Fruit fly (Drosophila melanogaster) whole organism, wandering third instar larva: ENCODE data around the gene Hipk.

Experiments used
- Abd-B ChIP-seq: fragments of >200 bp; optimal IDR thresholded peaks from 2 replicates; lab custom pipeline; 2017; ENCODE audit warnings: missing biosample characterization, missing genetic modification characterization
- CG32264 ChIP-seq: fragments of 200-800 bp; sonication (Bioruptor generic); optimal IDR thresholded peaks from 2 replicates; lab custom pipeline; 2016; ENCODE audit warnings: missing biosample characterization, missing genetic modification characterization
- CG9705 ChIP-seq: fragments of 200-800 bp; sonication (Bioruptor generic); optimal IDR thresholded peaks from 2 replicates; lab custom pipeline; 2018; ENCODE audit warnings: missing biosample characterization, mild to moderate bottlenecking, missing genetic modification characterization
- CrebA ChIP-seq: fragments of 200-800 bp; sonication (Bioruptor generic); optimal IDR thresholded peaks from 2 replicates; lab custom pipeline; 2016; ENCODE audit warnings: missing biosample characterization, mild to moderate bottlenecking, missing genetic modification characterization, borderline replicate concordance
- Dfd ChIP-seq: fragments of >200 bp; optimal IDR thresholded peaks from 2 replicates; lab custom pipeline; 2017; ENCODE audit warnings: missing biosample characterization, missing genetic modification characterization
- Dif ChIP-seq: fragments of 200-275, 200-300 bp; sonication (Bioruptor generic); optimal IDR thresholded peaks from 2 replicates; lab custom pipeline; 2018; ENCODE audit warnings: missing biosample characterization, missing genetic modification characterization; ENCODE audit not compliant: partially characterized antibody
- GATAd ChIP-seq: sonication (Bioruptor generic); optimal IDR thresholded peaks from 2 replicates; lab custom pipeline; 2016; ENCODE audit warnings: missing biosample characterization, missing genetic modification characterization
- HLH106 ChIP-seq: fragments of 200-800 bp; optimal IDR thresholded peaks from 3 replicates; lab custom pipeline; 2019; ENCODE audit warnings: missing biosample characterization, mild to moderate bottlenecking, missing genetic modification characterization, moderate library complexity
- Hnf4 ChIP-seq: fragments of 200-800 bp; sonication (Bioruptor generic); optimal IDR thresholded peaks from 2 replicates; lab custom pipeline; 2016; ENCODE audit warnings: missing biosample characterization, mild to moderate bottlenecking, missing genetic modification characterization
- Hr78 ChIP-seq: fragments of >200 bp; optimal IDR thresholded peaks from 2 replicates; lab custom pipeline; 2017; ENCODE audit warnings: missing biosample characterization, missing genetic modification characterization
- Hr83 ChIP-seq: fragments of 200-300 bp; sonication (Bioruptor generic); optimal IDR thresholded peaks from 2 replicates; lab custom pipeline; 2016; ENCODE audit warnings: missing biosample characterization, mild to moderate bottlenecking, missing genetic modification characterization, moderate library complexity; ENCODE audit not compliant: poor library complexity, severe bottlenecking
- Jra ChIP-seq: sonication (Bioruptor generic); optimal IDR thresholded peaks from 2 replicates; lab custom pipeline; 2016; ENCODE audit warnings: missing biosample characterization, missing genetic modification characterization
- Mio ChIP-seq: sonication (Bioruptor generic); optimal IDR thresholded peaks from 2 replicates; lab custom pipeline; 2016; ENCODE audit warnings: missing biosample characterization, missing genetic modification characterization
- Myc ChIP-seq: fragments of >200 bp; optimal IDR thresholded peaks from 2 replicates; lab custom pipeline; 2017
- N ChIP-seq: fragments of >200 bp; optimal IDR thresholded peaks from 2 replicates; lab custom pipeline; 2018; ENCODE audit warnings: missing biosample characterization, missing external identifiers, missing genetic modification characterization
- OdsH ChIP-seq: fragments of 200-800 bp; sonication (Bioruptor generic); optimal IDR thresholded peaks from 2 replicates; lab custom pipeline; 2016; ENCODE audit warnings: missing biosample characterization, mild to moderate bottlenecking, missing genetic modification characterization
- Rel ChIP-seq, 2 experiments: fragments of 200-800 bp; sonication (Bioruptor generic) in 1 of 2; optimal IDR thresholded peaks; 2 replicates in 1 of 2; 3 replicates in 1 of 2; lab custom pipeline; 2016 to 2019; ENCODE audit warnings: mild to moderate bottlenecking in 2 of 2, missing biosample characterization in 2 of 2, missing genetic modification characterization in 2 of 2, moderate library complexity in 1 of 2
- Sp1 ChIP-seq: fragments of 200-800 bp; sonication (Bioruptor generic); optimal IDR thresholded peaks from 3 replicates; lab custom pipeline; 2019; ENCODE audit warnings: missing biosample characterization, mild to moderate bottlenecking, missing genetic modification characterization, moderate library complexity
- Vsx2 ChIP-seq: fragments of 200-300, 225-300 bp; sonication (Bioruptor generic); optimal IDR thresholded peaks from 2 replicates; lab custom pipeline; 2018; ENCODE audit warnings: missing biosample characterization, missing genetic modification characterization; ENCODE audit not compliant: partially characterized antibody
- br ChIP-seq: fragments of 200-800 bp; sonication (Bioruptor generic); optimal IDR thresholded peaks from 2 replicates; lab custom pipeline; 2016; ENCODE audit warnings: missing biosample characterization, missing genetic modification characterization
- brk ChIP-seq: fragments of 200-800 bp; sonication (Bioruptor generic); optimal IDR thresholded peaks from 2 replicates; lab custom pipeline; 2016; ENCODE audit warnings: missing biosample characterization, mild to moderate bottlenecking, missing genetic modification characterization
- dl ChIP-seq, 2 experiments: fragments of 175-275, 200-275 bp in 1 of 2; fragments of 200-275 bp in 1 of 2; sonication (Bioruptor generic); optimal IDR thresholded peaks; lab custom pipeline; 2018; ENCODE audit warnings: mild to moderate bottlenecking in 2 of 2, missing biosample characterization in 2 of 2, missing genetic modification characterization in 2 of 2, moderate library complexity in 2 of 2; ENCODE audit not compliant: partially characterized antibody in 2 of 2, insufficient read depth in 1 of 2
- dmrt93B ChIP-seq: fragments of 200-800 bp; sonication (Bioruptor generic); optimal IDR thresholded peaks from 2 replicates; lab custom pipeline; 2018; ENCODE audit warnings: missing biosample characterization, mild to moderate bottlenecking, missing genetic modification characterization
- dsf ChIP-seq: sonication (Bioruptor generic); optimal IDR thresholded peaks from 2 replicates; lab custom pipeline; 2016; ENCODE audit warnings: missing biosample characterization, missing genetic modification characterization, borderline replicate concordance
- ey ChIP-seq: fragments of 200-800 bp; sonication (Bioruptor generic); optimal IDR thresholded peaks from 2 replicates; lab custom pipeline; 2016; ENCODE audit warnings: missing biosample characterization, missing genetic modification characterization
- foxo ChIP-seq, 2 experiments: fragments of 200-800 bp; sonication (Bioruptor generic); optimal IDR thresholded peaks; 2 replicates in 1 of 2; 3 replicates in 1 of 2; lab custom pipeline; 2016 to 2017; ENCODE audit warnings: missing biosample characterization in 2 of 2, missing genetic modification characterization in 2 of 2
- fru ChIP-seq: fragments of 200-800 bp; sonication (Bioruptor generic); optimal IDR thresholded peaks from 3 replicates; lab custom pipeline; 2016; ENCODE audit warnings: missing biosample characterization, mild to moderate bottlenecking, missing genetic modification characterization
- h ChIP-seq: fragments of 200-800 bp; sonication (Bioruptor generic); optimal IDR thresholded peaks from 3 replicates; lab custom pipeline; 2016; ENCODE audit warnings: missing biosample characterization, mild to moderate bottlenecking, missing genetic modification characterization
- jim ChIP-seq: fragments of 175-275, 200-325 bp; sonication (Bioruptor generic); optimal IDR thresholded peaks from 2 replicates; lab custom pipeline; 2016; ENCODE audit warnings: missing biosample characterization, mild to moderate bottlenecking, missing genetic modification characterization
- lola ChIP-seq: fragments of >200 bp; optimal IDR thresholded peaks from 2 replicates; lab custom pipeline; 2017; ENCODE audit warnings: missing biosample characterization, missing genetic modification characterization
- pan ChIP-seq: fragments of >200 bp; optimal IDR thresholded peaks from 2 replicates; lab custom pipeline; 2017
- psq ChIP-seq: fragments of 200-800 bp; sonication (Bioruptor generic); optimal IDR thresholded peaks from 3 replicates; lab custom pipeline; 2017; ENCODE audit warnings: missing biosample characterization, mild to moderate bottlenecking, missing genetic modification characterization, moderate library complexity
- rgr ChIP-seq: fragments of 200-800 bp; sonication (Bioruptor generic); optimal IDR thresholded peaks from 3 replicates; lab custom pipeline; 2016; ENCODE audit warnings: missing biosample characterization, mild to moderate bottlenecking, missing genetic modification characterization
- sage ChIP-seq: fragments of 200-800 bp; sonication (Bioruptor generic); optimal IDR thresholded peaks from 2 replicates; lab custom pipeline; 2016; ENCODE audit warnings: missing biosample characterization, mild to moderate bottlenecking, missing genetic modification characterization
- sv ChIP-seq: fragments of 200-800 bp; sonication (Bioruptor generic); optimal IDR thresholded peaks from 3 replicates; lab custom pipeline; 2016; ENCODE audit warnings: missing biosample characterization, missing genetic modification characterization
- tai ChIP-seq: sonication (Bioruptor generic); optimal IDR thresholded peaks from 2 replicates; lab custom pipeline; 2016; ENCODE audit warnings: missing biosample characterization, missing genetic modification characterization
- usp ChIP-seq: fragments of >200 bp; optimal IDR thresholded peaks from 2 replicates; lab custom pipeline; 2017; ENCODE audit warnings: missing biosample characterization, missing genetic modification characterization
- woc ChIP-seq: sonication (Bioruptor generic); optimal IDR thresholded peaks from 2 replicates; lab custom pipeline; 2016; ENCODE audit warnings: missing biosample characterization, mild to moderate bottlenecking, missing genetic modification characterization

Gene Hipk

dm6 chr3L:505782-506408 is 37.0 kb upstream of the Hipk start:
- no peak for TF ChIP-seq lola (GFP tag; lab: Kevin White, UChicago)
- TF ChIP-seq h (GFP tag; lab: Kevin White, UChicago), result peak; percentile 65
- peak; percentile 51 for TF ChIP-seq N (GFP tag; lab: Kevin White, UChicago)
- TF ChIP-seq dl (GFP tag; optimal IDR thresholded peaks at IDR 0.05; lab: Kevin White, UChicago; ENCODE audit: insufficient read depth in 1 of 2, partially characterized antibody in 2 of 2), result no peak
- TF ChIP-seq Mio (GFP tag; lab: Kevin White, UChicago), result no peak
- no peak for TF ChIP-seq Hr78 (GFP tag; lab: Kevin White, UChicago)
- TF ChIP-seq pan (lab: Kevin White, UChicago), result no peak
- TF ChIP-seq CG32264 (GFP tag; lab: Kevin White, UChicago), result no peak
- TF ChIP-seq jim (GFP tag; lab: Kevin White, UChicago), result peak; percentile 31
- peak; percentile 71 for TF ChIP-seq rgr
- peak; percentile 97 for TF ChIP-seq Myc (lab: Kevin White, UChicago)
- no peak for TF ChIP-seq Dif
- TF ChIP-seq Dfd (GFP tag; lab: Kevin White, UChicago), result no peak
- no peak for TF ChIP-seq Rel (GFP tag; optimal IDR thresholded peaks at IDR 0.05; lab: Kevin White, UChicago)
- no peak for TF ChIP-seq Rel (tag; optimal IDR thresholded peaks at IDR 0.05; lab: Kevin White, UChicago)
- no peak for TF ChIP-seq sage (GFP tag; lab: Kevin White, UChicago)
- no peak for TF ChIP-seq CrebA (GFP tag; lab: Kevin White, UChicago)
- no peak for TF ChIP-seq dsf (GFP tag; lab: Kevin White, UChicago)
- peak; percentile 92 for TF ChIP-seq Hr83
- TF ChIP-seq HLH106 (tag; lab: Kevin White, UChicago), result peak; percentile 71
- TF ChIP-seq Jra (GFP tag; lab: Kevin White, UChicago), result peak; percentile 22
- peak; percentile 39 for TF ChIP-seq tai
- TF ChIP-seq Vsx2 (GFP tag; lab: Kevin White, UChicago), result no peak
- TF ChIP-seq br (GFP tag; lab: Kevin White, UChicago), result peak; percentile 78
- peak in 1 of 2 experiments; percentile 85 for TF ChIP-seq foxo (GFP tag; optimal IDR thresholded peaks at IDR 0.05; lab: Kevin White, UChicago)
- peak; percentile 1 for TF ChIP-seq sv (GFP tag; lab: Kevin White, UChicago)
- TF ChIP-seq woc, result no peak
- TF ChIP-seq brk (GFP tag; lab: Kevin White, UChicago), result no peak
- peak; percentile 59 for TF ChIP-seq Hnf4 (GFP tag; lab: Kevin White, UChicago)
- peak; percentile 70 for TF ChIP-seq OdsH (GFP tag; lab: Kevin White, UChicago)
- no peak for TF ChIP-seq GATAd (GFP tag; lab: Kevin White, UChicago)
- TF ChIP-seq psq, result peak; percentile 64
- no peak for TF ChIP-seq fru (GFP tag; lab: Kevin White, UChicago)
- TF ChIP-seq usp, result no peak
- TF ChIP-seq Sp1 (GFP tag; lab: Kevin White, UChicago), result peak; percentile 24
- peak; percentile 67 for TF ChIP-seq dmrt93B
- no peak for TF ChIP-seq Abd-B (GFP tag; lab: Kevin White, UChicago)
- TF ChIP-seq CG9705 (GFP tag; lab: Kevin White, UChicago), result peak; percentile 69
- peak; percentile 64 for TF ChIP-seq ey (GFP tag; lab: Kevin White, UChicago)

DNA sequence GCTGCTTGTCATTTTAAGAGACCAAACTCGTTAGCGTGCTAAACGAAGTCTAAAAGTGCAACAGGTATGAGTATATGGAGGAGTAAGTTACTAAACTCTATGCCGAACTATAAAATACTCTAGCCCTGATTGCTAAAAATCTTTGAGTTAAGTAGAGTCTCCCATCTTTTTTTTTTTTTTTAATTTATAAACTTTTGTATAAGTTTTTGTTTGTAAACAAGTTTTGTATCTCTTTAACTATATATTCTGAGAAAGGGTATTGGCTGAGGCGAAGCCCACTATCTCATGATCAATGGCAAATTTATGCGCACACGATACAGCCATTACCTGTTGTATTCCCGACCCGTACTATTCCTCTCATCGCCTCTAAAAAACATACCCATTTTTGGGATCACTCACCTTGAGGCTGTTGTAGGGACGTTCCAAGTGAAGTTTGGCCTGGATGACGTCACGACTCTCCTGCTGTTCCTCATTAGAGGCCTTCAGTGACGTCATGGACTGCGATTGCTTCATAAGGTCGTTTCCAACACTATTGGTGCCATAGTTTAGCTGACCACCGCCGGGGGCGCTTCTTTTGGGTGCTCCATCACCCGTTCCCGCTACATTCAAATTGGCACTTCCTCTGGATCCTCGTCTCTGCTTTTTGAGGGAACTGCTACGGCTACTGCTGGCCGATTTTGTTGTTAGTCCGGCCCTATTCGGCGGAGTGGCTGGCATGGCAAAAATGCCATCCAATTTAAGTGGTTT is 35.1 kb upstream of the Hipk start:
- TF ChIP-seq sv (GFP tag; lab: Kevin White, UChicago), result no peak
- no peak for TF ChIP-seq dmrt93B
- TF ChIP-seq usp, result no peak
- TF ChIP-seq h (GFP tag; lab: Kevin White, UChicago), result peak; percentile 9
- no peak for TF ChIP-seq Abd-B (GFP tag; lab: Kevin White, UChicago)
- no peak for TF ChIP-seq brk (GFP tag; lab: Kevin White, UChicago)
